Fruit fly (Drosophila melanogaster): ENCODE data around the gene Trm7-34.

DNA sequence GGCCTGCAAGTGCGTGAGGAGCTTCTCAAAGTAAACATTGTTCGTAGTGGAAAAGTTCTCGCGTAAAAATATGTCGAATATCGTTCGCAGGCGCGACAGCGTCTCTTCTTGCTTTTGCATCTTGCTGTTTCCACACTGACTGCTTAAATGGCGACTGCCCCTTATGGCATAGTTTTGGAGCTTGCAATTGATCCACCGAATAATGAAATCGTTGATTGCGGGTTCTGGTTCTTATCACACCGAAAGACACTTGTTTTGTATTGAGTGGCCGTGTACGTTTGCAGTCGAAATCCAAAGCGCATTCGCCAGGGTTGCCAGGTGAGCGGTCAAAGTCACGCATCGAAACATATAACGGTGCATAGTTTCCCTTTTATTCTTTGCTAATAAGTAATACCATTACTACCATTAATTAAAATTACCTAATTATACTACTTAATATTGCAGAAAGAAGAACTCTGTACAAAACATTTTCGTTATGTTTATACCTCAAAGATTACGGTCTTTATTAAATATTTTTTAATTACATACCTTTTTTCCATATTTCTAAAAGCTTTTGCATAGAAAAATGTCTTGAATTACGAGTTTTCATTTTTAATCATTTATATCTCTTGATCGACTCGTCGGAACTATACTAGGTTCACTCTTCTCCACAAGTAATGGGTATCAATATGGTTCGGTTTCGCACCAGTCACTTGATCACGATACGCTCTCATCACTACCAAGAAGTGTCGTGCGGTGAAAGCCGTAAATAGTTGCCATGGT, 32.0 kb downstream of the Trm7-34 start, which contains the start of the genes CG7044 and Tbc1d22:
- TF ChIP-seq Snoo (tag; optimal IDR thresholded peaks at IDR 0.05) (peak; percentile 21), Pif1A (GFP tag; optimal IDR thresholded peaks at IDR 0.05) (no peak), Ets98B (GFP tag; IDR thresholded peaks at IDR 0.05) (no peak), CG12605 (GFP tag; IDR thresholded peaks at IDR 0.05) (no peak), EcR (GFP tag; optimal IDR thresholded peaks at IDR 0.05) (no peak), CG8159 (tag; optimal IDR thresholded peaks at IDR 0.05) (no peak)
